Worm (Caenorhabditis elegans) whole organism, midembryonic: Measurements from ENCODE around the gene snfc-5.

ENCODE experiments used
- T22C8.4 ChIP-seq: fragments of 200-800 bp; sonication (Bioruptor generic); IDR thresholded peaks from 2 replicates; pipeline ENCODE4 v1.3.6; 2022; ENCODE audit warnings: missing genetic modification characterization, missing compliant biosample characterization
- cog-1 ChIP-seq: sonication (generic microtip); optimal IDR thresholded peaks from 2 replicates; lab custom pipeline; 2016; ENCODE audit warnings: missing genetic modification characterization, missing compliant biosample characterization
- flt-1 ChIP-seq: fragments of 200-800 bp; sonication (Bioruptor generic); IDR thresholded peaks from 2 replicates; pipeline ENCODE4 v1.3.6; 2022; ENCODE audit warnings: missing genetic modification characterization, missing compliant biosample characterization
- klf-2 ChIP-seq: fragments of 200-800 bp; sonication (Bioruptor generic); conservative IDR thresholded peaks from 2 replicates; pipeline ENCODE4 v1.3.6; 2022; ENCODE audit warnings: missing genetic modification reagents, missing genetic modification characterization, missing compliant biosample characterization
- med-1 ChIP-seq: sonication (generic microtip); optimal IDR thresholded peaks from 2 replicates; lab custom pipeline; 2017; ENCODE audit warnings: missing genetic modification characterization, mild to moderate bottlenecking, missing compliant biosample characterization, antibody characterized with exemption, missing genetic modification reagents; ENCODE audit not compliant: insufficient read depth
- ref-1 ChIP-seq: fragments of 200-800 bp; sonication (Bioruptor generic); conservative IDR thresholded peaks from 2 replicates; pipeline ENCODE4 v1.3.6; 2022; ENCODE audit warnings: missing genetic modification reagents, missing genetic modification characterization, missing compliant biosample characterization
- tab-1 ChIP-seq: fragments of 200-800 bp; sonication (Bioruptor generic); IDR thresholded peaks from 2 replicates; pipeline ENCODE4 v1.3.6; 2022; ENCODE audit warnings: missing genetic modification characterization, missing compliant biosample characterization
- ztf-23 ChIP-seq: fragments of 200-800 bp; sonication (Bioruptor generic); IDR thresholded peaks from 2 replicates; pipeline ENCODE4 v1.3.6; 2022; ENCODE audit warnings: missing genetic modification reagents, missing genetic modification characterization, missing compliant biosample characterization
- ztf-29 ChIP-seq: fragments of 200-800 bp; sonication (Bioruptor generic); IDR thresholded peaks from 2 replicates; pipeline ENCODE4 v1.3.6; 2022; ENCODE audit warnings: missing genetic modification reagents, missing genetic modification characterization, missing compliant biosample characterization

Gene snfc-5

ce11 chrIII:4405986-4406385 is 1.4 kb downstream of the snfc-5 start, which contains the start of gene rnp-4:
Gene rnp-4, plus strand, starts transcription at chrIII:4406286.
- TF ChIP-seq ref-1 (no peak), tab-1 (GFP tag; lab: Robert Waterston, UW) (no peak), klf-2 (GFP tag; lab: Robert Waterston, UW) (no peak), med-1 (GFP tag; lab: Kevin White, UChicago) (no peak), ztf-23 (GFP tag; lab: Robert Waterston, UW) (no peak), ztf-29 (GFP tag; lab: Robert Waterston, UW) (no peak), cog-1 (tag; lab: Kevin White, UChicago) (no peak), flt-1 (no peak), T22C8.4 (GFP tag; lab: Robert Waterston, UW) (no peak)

- no peak for TF ChIP-seq T22C8.4 (GFP tag; lab: Robert Waterston, UW)
- TF ChIP-seq ref-1: no peak
- TF ChIP-seq tab-1 (GFP tag; lab: Robert Waterston, UW): no peak
- no peak for TF ChIP-seq ztf-23 (GFP tag; lab: Robert Waterston, UW)
- TF ChIP-seq klf-2 (GFP tag; lab: Robert Waterston, UW): no peak
- TF ChIP-seq cog-1 (tag; lab: Kevin White, UChicago): no peak
- TF ChIP-seq flt-1: no peak
- TF ChIP-seq med-1 (GFP tag; lab: Kevin White, UChicago): no peak
- no peak for TF ChIP-seq ztf-29 (GFP tag; lab: Robert Waterston, UW)
Observed at ce11 chrIII:4407144-4407543, 2.6 kb downstream of the snfc-5 start, which contains the start of gene prdx-3. Gene prdx-3, plus strand, starts transcription at chrIII:4407444.

- TF ChIP-seq ztf-23 (GFP tag; lab: Robert Waterston, UW) (no peak), tab-1 (GFP tag; lab: Robert Waterston, UW) (no peak), T22C8.4 (GFP tag; lab: Robert Waterston, UW) (no peak), cog-1 (tag; lab: Kevin White, UChicago) (no peak), klf-2 (GFP tag; lab: Robert Waterston, UW) (no peak), med-1 (GFP tag; lab: Kevin White, UChicago) (no peak), flt-1 (no peak), ref-1 (no peak), ztf-29 (GFP tag; lab: Robert Waterston, UW) (no peak)
Observed at ce11 chrIII:4408251-4408650, 3.7 kb downstream of the snfc-5 start, which contains the start of gene gpch-1. Gene gpch-1, plus strand, starts transcription at chrIII:4408551.

ce11 chrIII:4412108-4413009 is 7.8 kb downstream of the snfc-5 start:
- no peak for TF ChIP-seq med-1 (GFP tag; lab: Kevin White, UChicago)
- TF ChIP-seq klf-2 (GFP tag; lab: Robert Waterston, UW): no peak
- TF ChIP-seq ztf-29 (GFP tag; lab: Robert Waterston, UW): no peak
- TF ChIP-seq ref-1: no peak
- no peak for TF ChIP-seq tab-1 (GFP tag; lab: Robert Waterston, UW)
- no peak for TF ChIP-seq ztf-23 (GFP tag; lab: Robert Waterston, UW)
- TF ChIP-seq cog-1 (tag; lab: Kevin White, UChicago): no peak
- TF ChIP-seq flt-1: no peak
- no peak for TF ChIP-seq T22C8.4 (GFP tag; lab: Robert Waterston, UW)

- TF ChIP-seq ztf-29 (GFP tag; lab: Robert Waterston, UW): no peak
- TF ChIP-seq flt-1: no peak
- no peak for TF ChIP-seq ztf-23 (GFP tag; lab: Robert Waterston, UW)
- TF ChIP-seq tab-1 (GFP tag; lab: Robert Waterston, UW): no peak
- no peak for TF ChIP-seq klf-2 (GFP tag; lab: Robert Waterston, UW)
- TF ChIP-seq cog-1 (tag; lab: Kevin White, UChicago): no peak
- TF ChIP-seq med-1 (GFP tag; lab: Kevin White, UChicago): no peak
- no peak for TF ChIP-seq ref-1
- TF ChIP-seq T22C8.4 (GFP tag; lab: Robert Waterston, UW): no peak
Observed at ce11 chrIII:4413099-4413498, 8.5 kb downstream of the snfc-5 start, which contains the start of gene mpc-1. Gene mpc-1, plus strand, starts transcription at chrIII:4413457.

- peak; percentile 64 for TF ChIP-seq ref-1
- peak; percentile 64 for TF ChIP-seq T22C8.4 (GFP tag; lab: Robert Waterston, UW)
- peak; percentile 84 for TF ChIP-seq flt-1
- TF ChIP-seq ztf-23 (GFP tag; lab: Robert Waterston, UW): peak; percentile 77
- peak; percentile 68 for TF ChIP-seq klf-2 (GFP tag; lab: Robert Waterston, UW)
- TF ChIP-seq tab-1 (GFP tag; lab: Robert Waterston, UW): peak; percentile 80
Observed at ce11 chrIII:4414041-4414440, 9.5 kb downstream of the snfc-5 start.

ce11 chrIII:4415135-4415534 is 10.5 kb downstream of the snfc-5 start, which contains the start of gene R07E5.11:
Gene R07E5.11, minus strand, starts transcription at chrIII:4415235.
- TF ChIP-seq ztf-23 (GFP tag; lab: Robert Waterston, UW) (no peak), klf-2 (GFP tag; lab: Robert Waterston, UW) (no peak), flt-1 (no peak), ref-1 (no peak), T22C8.4 (GFP tag; lab: Robert Waterston, UW) (no peak), ztf-29 (GFP tag; lab: Robert Waterston, UW) (no peak), cog-1 (tag; lab: Kevin White, UChicago) (no peak), med-1 (GFP tag; lab: Kevin White, UChicago) (no peak), tab-1 (GFP tag; lab: Robert Waterston, UW) (no peak)

ce11 chrIII:4417956-4418355 is 13.4 kb downstream of the snfc-5 start, which contains the start of the genes R07E5.19 and pdcd-2:
Gene R07E5.19, minus strand, starts transcription at chrIII:4418056.
Gene pdcd-2, minus strand, starts transcription at chrIII:4418057.
- TF ChIP-seq med-1 (GFP tag; lab: Kevin White, UChicago) (no peak), tab-1 (GFP tag; lab: Robert Waterston, UW) (no peak), klf-2 (GFP tag; lab: Robert Waterston, UW) (no peak), ref-1 (no peak), flt-1 (no peak), T22C8.4 (GFP tag; lab: Robert Waterston, UW) (no peak), cog-1 (tag; lab: Kevin White, UChicago) (no peak), ztf-23 (GFP tag; lab: Robert Waterston, UW) (no peak), ztf-29 (GFP tag; lab: Robert Waterston, UW) (no peak)
